Worm (Caenorhabditis elegans): Measurements from ENCODE around the gene scl-5.

scl-5 gene

ce11 chrIV:13059284-13059683, 4.5 kb upstream of the scl-5 start, which contains the start of gene scl-3:
Gene scl-3 (plus strand): TSS chrIV:13059584.
- TF ChIP-seq Y22D7AL.16 (tag; optimal IDR thresholded peaks at IDR 0.05) = no peak
- TF ChIP-seq pax-1 (tag; optimal IDR thresholded peaks at IDR 0.05) = no peak
- TF ChIP-seq madf-2 (tag; optimal IDR thresholded peaks at IDR 0.05) = no peak

- TF ChIP-seq elt-4 (tag; optimal IDR thresholded peaks at IDR 0.05) (peak; percentile 37), elt-2 (tag; optimal IDR thresholded peaks at IDR 0.05) (no peak), ceh-6 (GFP tag; optimal IDR thresholded peaks at IDR 0.05) (no peak), ttx-3 (tag; optimal IDR thresholded peaks at IDR 0.05) (no peak), mec-3 (tag; optimal IDR thresholded peaks at IDR 0.05; ENCODE audit: borderline replicate concordance) (no peak)
Observed at ce11 chrIV:13066044-13066443, 2.2 kb downstream of the scl-5 start.

ce11 chrIV:13067200-13067599, 3.4 kb downstream of the scl-5 start, which contains the start of gene col-131:
Gene col-131 (minus strand): TSS chrIV:13067300.
- TF ChIP-seq hlh-8 (tag; optimal IDR thresholded peaks at IDR 0.05) (no peak), pax-1 (tag; optimal IDR thresholded peaks at IDR 0.05) (no peak), nhr-11 (tag; optimal IDR thresholded peaks at IDR 0.05) (no peak), elt-2 (tag; optimal IDR thresholded peaks at IDR 0.05) (no peak), ceh-30 (tag; optimal IDR thresholded peaks at IDR 0.05) (no peak), Y22D7AL.16 (tag; optimal IDR thresholded peaks at IDR 0.05) (no peak), nfya-1 (tag; optimal IDR thresholded peaks at IDR 0.05) (no peak), tbx-7 (tag; optimal IDR thresholded peaks at IDR 0.05) (no peak), ceh-18 (tag; optimal IDR thresholded peaks at IDR 0.05) (no peak), hlh-13 (GFP tag; optimal IDR thresholded peaks at IDR 0.05) (no peak), ceh-31 (tag; optimal IDR thresholded peaks at IDR 0.05) (no peak), ceh-2 (tag; optimal IDR thresholded peaks at IDR 0.05) (no peak), unc-86 (tag; optimal IDR thresholded peaks at IDR 0.05) (no peak), pha-2 (tag; optimal IDR thresholded peaks at IDR 0.05) (no peak), fax-1 (tag; optimal IDR thresholded peaks at IDR 0.05) (no peak), dmd-4 (tag; optimal IDR thresholded peaks at IDR 0.05; ENCODE audit: borderline replicate concordance) (no peak), sox-2 (GFP tag; IDR thresholded peaks at IDR 0.05) (no peak)

ce11 chrIV:13068451-13068850, 4.6 kb downstream of the scl-5 start, which contains the start of gene scl-6:
Gene scl-6 (plus strand): TSS chrIV:13068751.
- TF ChIP-seq pax-1 (tag; optimal IDR thresholded peaks at IDR 0.05) (no peak), pros-1 (tag; optimal IDR thresholded peaks at IDR 0.05) (no peak), ama-1 (optimal IDR thresholded peaks at IDR 0.05) (no peak), gmeb-2 (tag; optimal IDR thresholded peaks at IDR 0.05) (no peak), ceh-18 (tag; optimal IDR thresholded peaks at IDR 0.05) (no peak), elt-4 (tag; optimal IDR thresholded peaks at IDR 0.05) (no peak), elt-2 (tag; optimal IDR thresholded peaks at IDR 0.05) (no peak), ceh-6 (GFP tag; optimal IDR thresholded peaks at IDR 0.05) (no peak), zip-5 (tag; optimal IDR thresholded peaks at IDR 0.05) (no peak), ref-2 (tag; optimal IDR thresholded peaks at IDR 0.05) (no peak), lim-6 (tag; optimal IDR thresholded peaks at IDR 0.05) (no peak), unc-86 (tag; optimal IDR thresholded peaks at IDR 0.05) (no peak), madf-2 (tag; optimal IDR thresholded peaks at IDR 0.05) (no peak), tbx-7 (tag; optimal IDR thresholded peaks at IDR 0.05) (no peak)

- TF ChIP-seq lin-11 (tag; optimal IDR thresholded peaks at IDR 0.05) = no peak
- TF ChIP-seq ceh-34 (tag; optimal IDR thresholded peaks at IDR 0.05) = no peak
- no peak for TF ChIP-seq rnt-1 (tag; optimal IDR thresholded peaks at IDR 0.05)
- no peak for TF ChIP-seq ceh-9 (tag; optimal IDR thresholded peaks at IDR 0.05)
- TF ChIP-seq pqm-1 (tag; optimal IDR thresholded peaks at IDR 0.05) = no peak
- no peak for TF ChIP-seq zip-5 (tag; optimal IDR thresholded peaks at IDR 0.05)
- TF ChIP-seq nhr-11 (tag; optimal IDR thresholded peaks at IDR 0.05) = no peak
- no peak for TF ChIP-seq K02D7.2 (tag; optimal IDR thresholded peaks at IDR 0.05)
- TF ChIP-seq ahr-1 (tag; optimal IDR thresholded peaks at IDR 0.05) = no peak
Observed at ce11 chrIV:13070142-13070541, 6.3 kb downstream of the scl-5 start, which contains the start of gene scl-7. Gene scl-7 (plus strand): TSS chrIV:13070442.
